Worm (Caenorhabditis elegans): Measurements from ENCODE around the gene C16C8.4.

DNA sequence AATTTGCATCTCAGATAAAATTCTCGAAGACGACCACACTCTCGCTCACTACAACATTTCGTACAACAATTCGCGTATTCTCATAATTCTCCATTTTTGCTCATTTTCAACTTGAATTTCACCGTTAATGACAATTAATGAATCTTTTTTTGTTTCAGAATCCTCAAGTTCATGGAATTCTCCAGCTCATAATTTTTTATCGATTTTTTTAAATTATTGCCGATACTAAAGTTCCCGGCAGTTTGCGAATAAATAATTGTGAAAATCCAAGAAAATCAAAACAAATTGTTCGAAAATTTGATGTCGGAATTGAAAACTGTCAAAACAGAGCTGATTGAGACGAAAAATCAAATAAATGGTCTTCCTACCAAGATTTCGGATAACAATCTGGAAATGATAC lies 3.7 kb upstream of the C16C8.4 start, which contains the start of gene C16C8.21:
- TF ChIP-seq lin-39 (tag; optimal IDR thresholded peaks at IDR 0.05) (no peak), unc-62 (GFP tag; optimal IDR thresholded peaks at IDR 0.05) (no peak), elt-3 (tag; optimal IDR thresholded peaks at IDR 0.05) (no peak), aly-2 (tag; optimal IDR thresholded peaks at IDR 0.05) (no peak), nhr-10 (tag; optimal IDR thresholded peaks at IDR 0.05) (no peak), nhr-129 (tag; optimal IDR thresholded peaks at IDR 0.05) (no peak), ama-1 (optimal IDR thresholded peaks at IDR 0.05) (no peak), ZK546.5 (tag; optimal IDR thresholded peaks at IDR 0.05) (no peak), zag-1 (tag; optimal IDR thresholded peaks at IDR 0.05) (no peak)
